Fruit fly (Drosophila melanogaster): ENCODE measurements around the gene osa.

osa gene

dm6 chr3R:17716858-17717596, 1.1 kb downstream of the osa start (continued):
- no peak for TF ChIP-seq zen2 (GFP tag; IDR thresholded peaks at IDR 0.05; ENCODE audit: partially characterized antibody)
- TF ChIP-seq chinmo (GFP tag; IDR thresholded peaks at IDR 0.05; ENCODE audit: partially characterized antibody), result no peak
- TF ChIP-seq CG10321 (GFP tag; IDR thresholded peaks at IDR 0.05), result no peak
- TF ChIP-seq ase (GFP tag; IDR thresholded peaks at IDR 0.05), result no peak
- no peak for TF ChIP-seq zf30C (GFP tag; optimal IDR thresholded peaks at IDR 0.05)
- peak; percentile 45 for TF ChIP-seq CG4707 (GFP tag; optimal IDR thresholded peaks at IDR 0.05)
- no peak for TF ChIP-seq Mrtf (GFP tag; IDR thresholded peaks at IDR 0.05)
- peak; percentile 20 for TF ChIP-seq CG1603 (tag; optimal IDR thresholded peaks at IDR 0.05)
- TF ChIP-seq CG15269 (tag; optimal IDR thresholded peaks at IDR 0.05), result peak; percentile 19
- TF ChIP-seq CG3838 (GFP tag; optimal IDR thresholded peaks at IDR 0.05), result no peak
- no peak for TF ChIP-seq lola (GFP tag; optimal IDR thresholded peaks at IDR 0.05)
- no peak for TF ChIP-seq CG6175 (GFP tag; IDR thresholded peaks at IDR 0.05)
- no peak for TF ChIP-seq tup (GFP tag; optimal IDR thresholded peaks at IDR 0.05)
- no peak for TF ChIP-seq Sry-β (GFP tag; optimal IDR thresholded peaks at IDR 0.05)
- TF ChIP-seq sug (tag; optimal IDR thresholded peaks at IDR 0.05), result peak; percentile 40
- TF ChIP-seq Ets65A (GFP tag), result no peak
- no peak for TF ChIP-seq ap (GFP tag; IDR thresholded peaks at IDR 0.05)
- no peak for TF ChIP-seq trh (GFP tag; optimal IDR thresholded peaks at IDR 0.05)
- TF ChIP-seq fd102C (GFP tag; optimal IDR thresholded peaks at IDR 0.05), result no peak
- no peak for TF ChIP-seq CG3847 (GFP tag; IDR thresholded peaks at IDR 0.05)
- TF ChIP-seq Deaf1 (tag; optimal IDR thresholded peaks at IDR 0.05), result peak; percentile 75
- no peak for TF ChIP-seq ci (GFP tag; IDR thresholded peaks at IDR 0.05)
- TF ChIP-seq dan (GFP tag; IDR thresholded peaks at IDR 0.05), result no peak
- TF ChIP-seq CG9817 (tag; optimal IDR thresholded peaks at IDR 0.05), result no peak
- no peak for TF ChIP-seq crc (GFP tag; optimal IDR thresholded peaks at IDR 0.05)
- peak; percentile 49 for TF ChIP-seq CG17385 (GFP tag; optimal IDR thresholded peaks at IDR 0.05)
- no peak for TF ChIP-seq hbn (GFP tag; IDR thresholded peaks at IDR 0.05; ENCODE audit: partially characterized antibody)
- TF ChIP-seq Doc2 (GFP tag; IDR thresholded peaks at IDR 0.05), result no peak
- peak; percentile 46 for TF ChIP-seq caup (GFP tag; optimal IDR thresholded peaks at IDR 0.05; ENCODE audit: severe bottlenecking)
- no peak for TF ChIP-seq Lim3 (GFP tag; IDR thresholded peaks at IDR 0.05)
- TF ChIP-seq h (optimal IDR thresholded peaks at IDR 0.05), result no peak
- no peak for TF ChIP-seq CG18476 (GFP tag; optimal IDR thresholded peaks at IDR 0.05)
- TF ChIP-seq corto (GFP tag; optimal IDR thresholded peaks at IDR 0.05), result peak; percentile 41
- no peak for TF ChIP-seq CG18619 (GFP tag; optimal IDR thresholded peaks at IDR 0.05)
- TF ChIP-seq odd (GFP tag; optimal IDR thresholded peaks at IDR 0.05), result no peak
- peak; percentile 22 for TF ChIP-seq Myb (GFP tag; optimal IDR thresholded peaks at IDR 0.05)
- TF ChIP-seq CG7928 (GFP tag; optimal IDR thresholded peaks at IDR 0.05), result no peak
- no peak for TF ChIP-seq CG2875 (GFP tag; optimal IDR thresholded peaks at IDR 0.05)
- TF ChIP-seq CG14710 (tag; optimal IDR thresholded peaks at IDR 0.05), result no peak
- no peak for TF ChIP-seq Bdp1 (GFP tag; optimal IDR thresholded peaks at IDR 0.05)
- TF ChIP-seq CG9437 (GFP tag; optimal IDR thresholded peaks at IDR 0.05), result no peak
- no peak for TF ChIP-seq fd3F (GFP tag; optimal IDR thresholded peaks at IDR 0.05)
- TF ChIP-seq jumu (GFP tag; optimal IDR thresholded peaks at IDR 0.05), result peak; percentile 44
- TF ChIP-seq Pdp1 (GFP tag; optimal IDR thresholded peaks at IDR 0.05), result peak in 1 of 2 experiments; percentile 38
- peak; percentile 7 for TF ChIP-seq Sry-δ (GFP tag; optimal IDR thresholded peaks at IDR 0.05)
- TF ChIP-seq esg (GFP tag; conservative IDR thresholded peaks at IDR 0.05), result no peak
- peak; percentile 10 for TF ChIP-seq tap (tag; optimal IDR thresholded peaks at IDR 0.05)
- no peak for TF ChIP-seq tx (GFP tag; optimal IDR thresholded peaks at IDR 0.05)
- TF ChIP-seq Meics (GFP tag; optimal IDR thresholded peaks at IDR 0.05), result peak; percentile 48
- no peak for TF ChIP-seq CG11085 (GFP tag; IDR thresholded peaks at IDR 0.05)
